Comparison of ENCODE assay signal across 4 worm cellular contexts in the genomic region with DNA sequence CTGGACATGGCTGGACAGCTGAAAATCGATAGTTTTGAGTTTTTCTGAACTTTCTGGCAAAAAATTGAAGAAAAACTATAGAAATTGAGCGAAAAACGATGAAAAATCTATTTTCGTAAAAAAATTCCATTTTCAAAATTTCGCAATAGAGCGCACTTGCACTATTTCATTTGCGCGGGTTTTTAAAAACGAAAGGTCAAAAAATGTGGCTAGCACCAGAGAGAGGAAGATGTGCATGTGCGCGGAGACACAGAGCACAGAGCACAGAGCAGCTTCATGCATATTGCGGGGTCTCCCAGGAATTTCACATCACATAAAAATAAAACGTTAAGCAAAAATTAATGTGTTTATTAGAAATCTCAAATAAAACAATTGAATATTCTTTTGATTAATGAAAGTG.
TF ChIP-seq lines count a peak whose summit lies in the region.

A gene (minus strand): TSS at position 18 of the 400 bp plus-strand sequence.

TF ChIP-seq in whole organism, L2 larva, 48 proteins besides CTCF, POLR2A, EP300 and RAD21 (continues in another document):
- TF ChIP-seq F13H6.1 (tag; optimal IDR thresholded peaks at IDR 0.05; lab: Kevin White, UChicago) (peak; percentile 34), elt-1 (tag; optimal IDR thresholded peaks at IDR 0.05; lab: Kevin White, UChicago) (no peak), nhr-129 (tag; optimal IDR thresholded peaks at IDR 0.05; lab: Kevin White, UChicago) (peak; percentile 62), nhr-12 (tag; optimal IDR thresholded peaks at IDR 0.05; lab: Kevin White, UChicago) (no peak), sem-4 (tag; optimal IDR thresholded peaks at IDR 0.05; lab: Kevin White, UChicago) (peak; percentile 22), mbf-1 (tag; optimal IDR thresholded peaks at IDR 0.05; lab: Kevin White, UChicago) (no peak), lin-13 (GFP tag; optimal IDR thresholded peaks at IDR 0.05; lab: Kevin White, UChicago) (peak; percentile 69), snpc-4 (tag; optimal IDR thresholded peaks at IDR 0.05; lab: Kevin White, UChicago) (peak; percentile 64), lin-39 (tag; optimal IDR thresholded peaks at IDR 0.05; lab: Kevin White, UChicago) (no peak), ceh-16 (tag; optimal IDR thresholded peaks at IDR 0.05; lab: Kevin White, UChicago) (no peak), sma-3 (GFP tag; optimal IDR thresholded peaks at IDR 0.05; lab: Kevin White, UChicago) (peak; percentile 18), dmd-4 (tag; optimal IDR thresholded peaks at IDR 0.05; lab: Kevin White, UChicago) (no peak), egl-27 (tag; optimal IDR thresholded peaks at IDR 0.05; lab: Kevin White, UChicago) (peak; percentile 56), C34F6.9 (tag; optimal IDR thresholded peaks at IDR 0.05; lab: Kevin White, UChicago) (peak; percentile 90), nhr-11 (tag; optimal IDR thresholded peaks at IDR 0.05; lab: Kevin White, UChicago) (no peak), ztf-11 (tag; optimal IDR thresholded peaks at IDR 0.05; lab: Kevin White, UChicago) (no peak), alr-1 (tag; optimal IDR thresholded peaks at IDR 0.05; lab: Kevin White, UChicago) (no peak), nhr-21 (tag; optimal IDR thresholded peaks at IDR 0.05; lab: Kevin White, UChicago) (peak; percentile 35), mab-5 (tag; optimal IDR thresholded peaks at IDR 0.05; lab: Kevin White, UChicago) (peak; percentile 28), gmeb-1 (tag; optimal IDR thresholded peaks at IDR 0.05; lab: Kevin White, UChicago) (peak; percentile 96), crh-2 (tag; optimal IDR thresholded peaks at IDR 0.05; lab: Kevin White, UChicago) (peak; percentile 68), mdl-1 (tag; optimal IDR thresholded peaks at IDR 0.05; lab: Kevin White, UChicago) (peak in 1 of 2 experiments; percentile 57)

TF ChIP-seq in whole organism, L4 larva, 104 proteins besides CTCF, POLR2A, EP300 and RAD21 (continues in another document):
- peak; percentile 76 for TF ChIP-seq mep-1 (tag; optimal IDR thresholded peaks at IDR 0.05; lab: Kevin White, UChicago)
- no peak for TF ChIP-seq nhr-102 (tag; optimal IDR thresholded peaks at IDR 0.05; lab: Kevin White, UChicago)
- TF ChIP-seq unc-62 (GFP tag; optimal IDR thresholded peaks at IDR 0.05 in 1 of 2; lab: Kevin White, UChicago): peak in 1 of 2 experiments; percentile 87
- no peak for TF ChIP-seq unc-62 (tag; optimal IDR thresholded peaks at IDR 0.05; lab: Kevin White, UChicago)
- TF ChIP-seq mxl-2 (GFP tag; conservative IDR thresholded peaks at IDR 0.05; lab: Robert Waterston, UW): no peak
- TF ChIP-seq F44E2.7 (GFP tag; IDR thresholded peaks at IDR 0.05; lab: Robert Waterston, UW): no peak
- no peak for TF ChIP-seq egl-27 (tag; optimal IDR thresholded peaks at IDR 0.05; lab: Kevin White, UChicago)
- no peak for TF ChIP-seq ceh-82 (tag; optimal IDR thresholded peaks at IDR 0.05; lab: Kevin White, UChicago)
- peak; percentile 98 for TF ChIP-seq lin-38 (GFP tag; IDR thresholded peaks at IDR 0.05; lab: Robert Waterston, UW)
- TF ChIP-seq hlh-11 (tag; optimal IDR thresholded peaks at IDR 0.05; lab: Kevin White, UChicago): peak; percentile 3
- peak in 1 of 2 experiments; percentile 83 for TF ChIP-seq lsy-2 (tag; optimal IDR thresholded peaks at IDR 0.05; lab: Kevin White, UChicago)
- TF ChIP-seq ama-1 (optimal IDR thresholded peaks at IDR 0.05; lab: Kevin White, UChicago): no peak
- no peak for TF ChIP-seq daf-8 (GFP tag; IDR thresholded peaks at IDR 0.05; lab: Robert Waterston, UW)
- peak; percentile 1 for TF ChIP-seq F37D6.2 (tag; optimal IDR thresholded peaks at IDR 0.05; lab: Kevin White, UChicago)
- TF ChIP-seq aha-1 (tag; lab: Kevin White, UChicago): peak; percentile 47
- no peak for TF ChIP-seq Y105C5A.15 (GFP tag; IDR thresholded peaks at IDR 0.05; lab: Robert Waterston, UW)
- peak; percentile 66 for TF ChIP-seq hlh-30 (tag; optimal IDR thresholded peaks at IDR 0.05; lab: Kevin White, UChicago; ENCODE audit: insufficient read depth)
- TF ChIP-seq pha-4 (GFP tag; IDR thresholded peaks at IDR 0.05; lab: Robert Waterston, UW): no peak
- no peak for TF ChIP-seq pha-4 (tag; optimal IDR thresholded peaks at IDR 0.05; lab: Kevin White, UChicago)
- TF ChIP-seq dpl-1 (GFP tag; optimal IDR thresholded peaks at IDR 0.05; lab: Kevin White, UChicago): peak; percentile 94
- TF ChIP-seq nhr-28 (tag; optimal IDR thresholded peaks at IDR 0.05; lab: Kevin White, UChicago): peak; percentile 5
- peak; percentile 63 for TF ChIP-seq mes-2 (tag; optimal IDR thresholded peaks at IDR 0.05; lab: Kevin White, UChicago; ENCODE audit: poor library complexity, severe bottlenecking)
- TF ChIP-seq nhr-11 (tag; optimal IDR thresholded peaks at IDR 0.05; lab: Kevin White, UChicago): no peak

TF ChIP-seq in whole organism, late embryonic, 69 proteins besides CTCF, POLR2A, EP300 and RAD21:
- TF ChIP-seq nfya-1 (tag; optimal IDR thresholded peaks at IDR 0.05; lab: Kevin White, UChicago) (peak; percentile 78), mec-3 (tag; optimal IDR thresholded peaks at IDR 0.05; lab: Kevin White, UChicago; ENCODE audit: borderline replicate concordance) (no peak), ref-2 (tag; optimal IDR thresholded peaks at IDR 0.05; lab: Kevin White, UChicago) (peak; percentile 34), K02D7.2 (tag; optimal IDR thresholded peaks at IDR 0.05; lab: Kevin White, UChicago) (no peak), elt-4 (tag; optimal IDR thresholded peaks at IDR 0.05; lab: Kevin White, UChicago) (no peak), tbx-2 (tag; optimal IDR thresholded peaks at IDR 0.05; lab: Kevin White, UChicago) (peak; percentile 36), odd-2 (tag; optimal IDR thresholded peaks at IDR 0.05; lab: Kevin White, UChicago) (no peak), ttx-3 (tag; optimal IDR thresholded peaks at IDR 0.05; lab: Kevin White, UChicago) (no peak), ceh-18 (tag; optimal IDR thresholded peaks at IDR 0.05; lab: Kevin White, UChicago) (peak; percentile 2), unc-42 (tag; optimal IDR thresholded peaks at IDR 0.05; lab: Kevin White, UChicago) (peak; percentile 77), elt-2 (tag; optimal IDR thresholded peaks at IDR 0.05; lab: Kevin White, UChicago) (peak; percentile 8), ceh-31 (tag; optimal IDR thresholded peaks at IDR 0.05; lab: Kevin White, UChicago) (peak; percentile 66), hlh-8 (tag; optimal IDR thresholded peaks at IDR 0.05; lab: Kevin White, UChicago) (no peak), unc-86 (tag; optimal IDR thresholded peaks at IDR 0.05; lab: Kevin White, UChicago) (peak; percentile 22), ceh-6 (GFP tag; optimal IDR thresholded peaks at IDR 0.05; lab: Kevin White, UChicago) (no peak)

TF ChIP-seq in whole organism, mixed stage, embryonic, 35 proteins besides CTCF, POLR2A, EP300 and RAD21:
- TF ChIP-seq lsy-2 (tag; optimal IDR thresholded peaks at IDR 0.05; lab: Kevin White, UChicago) (peak; percentile 72), ces-1 (GFP tag; optimal IDR thresholded peaks at IDR 0.05; lab: Kevin White, UChicago) (peak; percentile 74), unc-62 (GFP tag; optimal IDR thresholded peaks at IDR 0.05; lab: Kevin White, UChicago) (no peak), sem-2 (GFP tag; optimal IDR thresholded peaks at IDR 0.05; lab: Kevin White, UChicago) (no peak), bed-3 (GFP tag; optimal IDR thresholded peaks at IDR 0.05; lab: Kevin White, UChicago) (no peak), mep-1 (tag; optimal IDR thresholded peaks at IDR 0.05; lab: Kevin White, UChicago) (peak; percentile 79), zip-8 (tag; optimal IDR thresholded peaks at IDR 0.05; lab: Kevin White, UChicago) (no peak), nhr-237 (tag; optimal IDR thresholded peaks at IDR 0.05; lab: Kevin White, UChicago) (peak; percentile 39), pha-4 (tag; optimal IDR thresholded peaks at IDR 0.05; lab: Kevin White, UChicago) (peak; percentile 30), snpc-4 (tag; optimal IDR thresholded peaks at IDR 0.05; lab: Kevin White, UChicago) (no peak)
